Fruit fly (Drosophila melanogaster) whole organism, embryonic: ENCODE results near the gene Hsp67Ba.

Source experiments
- Blimp-1 ChIP-seq: fragments of 200-800 bp; sonication (Bioruptor generic); optimal IDR thresholded peaks from 3 replicates; lab custom pipeline; 2018; ENCODE audit warnings: missing biosample characterization, missing genetic modification characterization, mild to moderate bottlenecking, moderate library complexity, missing genetic modification reagents
- CG1024 ChIP-seq: fragments of 200-800 bp; sonication (Bioruptor generic); IDR thresholded peaks from 2 replicates; pipeline ENCODE4 v1.3.6; 2022; ENCODE audit warnings: missing biosample characterization, missing genetic modification characterization
- CG10431 ChIP-seq: fragments of 200-800 bp; sonication (Bioruptor generic); optimal IDR thresholded peaks from 3 replicates; lab custom pipeline; 2018; ENCODE audit warnings: missing biosample characterization, mild to moderate bottlenecking, missing genetic modification characterization
- CG10979 ChIP-seq: fragments of 200-800 bp; sonication (Bioruptor generic); optimal IDR thresholded peaks from 2 replicates; lab custom pipeline; 2018; ENCODE audit warnings: missing biosample characterization, mild to moderate bottlenecking, missing genetic modification characterization, moderate library complexity
- CG11247 ChIP-seq: fragments of 200-800 bp; sonication (Bioruptor generic); IDR thresholded peaks from 2 replicates; pipeline ENCODE4 v1.3.6; 2022; ENCODE audit warnings: missing biosample characterization, missing genetic modification characterization
- CG11695 ChIP-seq: fragments of 200-800 bp; sonication (Bioruptor generic); IDR thresholded peaks from 3 replicates; pipeline ENCODE4 v1.3.6; 2022; ENCODE audit warnings: missing biosample characterization, missing genetic modification characterization
- CG12071 ChIP-seq: fragments of 200-800 bp; sonication (Bioruptor generic); optimal IDR thresholded peaks from 3 replicates; lab custom pipeline; 2018; ENCODE audit warnings: missing biosample characterization, mild to moderate bottlenecking, missing genetic modification characterization
- CG12391 ChIP-seq: fragments of 200-800 bp; sonication (Bioruptor generic); optimal IDR thresholded peaks from 3 replicates; lab custom pipeline; 2018; ENCODE audit warnings: missing biosample characterization, mild to moderate bottlenecking, missing genetic modification characterization, moderate library complexity
- CG14441 ChIP-seq: fragments of 200-800 bp; sonication (Bioruptor generic); IDR thresholded peaks from 2 replicates; pipeline ENCODE4 v1.3.6; 2022; ENCODE audit warnings: missing biosample characterization, missing genetic modification characterization
- CG1647 ChIP-seq: fragments of 200-800 bp; sonication (Bioruptor generic); optimal IDR thresholded peaks from 3 replicates; lab custom pipeline; 2016; ENCODE audit warnings: missing biosample characterization, missing genetic modification characterization
- CG17359 ChIP-seq: fragments of 200-800 bp; sonication (Bioruptor generic); optimal IDR thresholded peaks from 3 replicates; lab custom pipeline; 2018; ENCODE audit warnings: missing biosample characterization, mild to moderate bottlenecking, missing genetic modification characterization, moderate library complexity
- CG2199 ChIP-seq: fragments of 200-800 bp; sonication (Bioruptor generic); IDR thresholded peaks from 3 replicates; pipeline ENCODE4 v1.3.6; 2022; ENCODE audit warnings: missing biosample characterization, missing genetic modification characterization
- CG30403 ChIP-seq: fragments of 200-800 bp; sonication (Bioruptor generic); optimal IDR thresholded peaks from 3 replicates; lab custom pipeline; 2016; ENCODE audit warnings: missing biosample characterization, missing genetic modification characterization
- CG32532 ChIP-seq: fragments of 200-800 bp; sonication (Bioruptor generic); IDR thresholded peaks from 2 replicates; pipeline ENCODE4 v1.3.6; 2022; ENCODE audit warnings: missing biosample characterization, missing genetic modification characterization
- CG33213 ChIP-seq: fragments of 200-800 bp; sonication (Bioruptor generic); optimal IDR thresholded peaks from 3 replicates; lab custom pipeline; 2016; ENCODE audit warnings: missing biosample characterization, missing genetic modification characterization
- CG8290 ChIP-seq, 3 experiments: fragments of 200-800 bp; sonication (Bioruptor generic); optimal IDR thresholded peaks; 2 replicates each; lab custom pipeline; 2016 to 2019; ENCODE audit warnings: missing biosample characterization in 3 of 3, missing genetic modification characterization in 3 of 3, mild to moderate bottlenecking in 2 of 3, moderate library complexity in 1 of 3
- CG9437 ChIP-seq: fragments of 200-800 bp; sonication (Bioruptor generic); optimal IDR thresholded peaks from 2 replicates; lab custom pipeline; 2018; ENCODE audit warnings: missing biosample characterization, mild to moderate bottlenecking, missing genetic modification characterization
- Camta ChIP-seq: fragments of 200-800 bp; sonication (Bioruptor generic); optimal IDR thresholded peaks from 2 replicates; lab custom pipeline; 2016; ENCODE audit warnings: missing biosample characterization, missing genetic modification characterization
- Chrac-16 ChIP-seq: fragments of 200-800 bp; sonication (Bioruptor generic); optimal IDR thresholded peaks from 3 replicates; lab custom pipeline; 2016; ENCODE audit warnings: missing biosample characterization, missing genetic modification characterization
- Dip3 ChIP-seq: fragments of 200-800 bp; sonication (Bioruptor generic); optimal IDR thresholded peaks from 3 replicates; lab custom pipeline; 2016; ENCODE audit warnings: missing biosample characterization, missing genetic modification characterization
- Doc2 ChIP-seq: fragments of 200-800 bp; sonication (Bioruptor generic); IDR thresholded peaks from 2 replicates; pipeline ENCODE4 v1.3.6; 2022; ENCODE audit warnings: missing biosample characterization, missing genetic modification characterization
- HLH3B ChIP-seq: fragments of 200-800 bp; sonication (Bioruptor generic); IDR thresholded peaks from 2 replicates; pipeline ENCODE4 v1.3.6; 2022; ENCODE audit warnings: missing biosample characterization, missing genetic modification characterization
- Hr51 ChIP-seq, 2 experiments: fragments of 200-800 bp; sonication (Bioruptor generic); optimal IDR thresholded peaks; 2 replicates in 1 of 2; 3 replicates in 1 of 2; lab custom pipeline; 2016 to 2018; ENCODE audit warnings: missing biosample characterization in 2 of 2, missing genetic modification characterization in 2 of 2, mild to moderate bottlenecking in 1 of 2, moderate library complexity in 1 of 2
- Oaz ChIP-seq: fragments of 200-800 bp; sonication (Bioruptor generic); IDR thresholded peaks from 2 replicates; pipeline ENCODE4 v1.3.6; 2022; ENCODE audit warnings: missing biosample characterization, missing genetic modification characterization
- Oli ChIP-seq: fragments of 200-800 bp; sonication (Bioruptor generic); optimal IDR thresholded peaks from 2 replicates; lab custom pipeline; 2018; ENCODE audit warnings: missing biosample characterization, mild to moderate bottlenecking, missing genetic modification characterization, moderate library complexity
- PHDP ChIP-seq: fragments of 200-800 bp; sonication (Bioruptor generic); optimal IDR thresholded peaks from 3 replicates; lab custom pipeline; 2018; ENCODE audit warnings: missing biosample characterization, mild to moderate bottlenecking, missing genetic modification characterization, moderate library complexity
- Scr ChIP-seq: fragments of 200-800 bp; sonication (Bioruptor generic); IDR thresholded peaks from 2 replicates; pipeline ENCODE4 v1.3.6; 2022; ENCODE audit warnings: missing biosample characterization, missing genetic modification characterization; ENCODE audit not compliant: partially characterized antibody
- Sox100B ChIP-seq: fragments of 200-800 bp; sonication (Bioruptor generic); optimal IDR thresholded peaks from 3 replicates; lab custom pipeline; 2018; ENCODE audit warnings: missing biosample characterization, mild to moderate bottlenecking, missing genetic modification characterization
- Sox102F ChIP-seq: fragments of 200-800 bp; sonication (Bioruptor generic); optimal IDR thresholded peaks from 2 replicates; lab custom pipeline; 2018; ENCODE audit warnings: missing biosample characterization, mild to moderate bottlenecking, missing genetic modification characterization, moderate library complexity
- Vsx1 ChIP-seq: fragments of 200-800 bp; sonication (Bioruptor generic); optimal IDR thresholded peaks from 2 replicates; lab custom pipeline; 2017; ENCODE audit warnings: missing biosample characterization, mild to moderate bottlenecking, missing genetic modification characterization, missing genetic modification reagents
- Xrp1 ChIP-seq: fragments of 200-800 bp; sonication (Bioruptor generic); IDR thresholded peaks from 2 replicates; pipeline ENCODE4 v1.3.6; 2022; ENCODE audit warnings: missing biosample characterization, missing genetic modification characterization
- az2 ChIP-seq: fragments of 200-800 bp; sonication (Bioruptor generic); optimal IDR thresholded peaks from 3 replicates; lab custom pipeline; 2016; ENCODE audit warnings: missing biosample characterization, missing genetic modification characterization
- bab2 ChIP-seq: fragments of 200-800 bp; sonication (Bioruptor generic); optimal IDR thresholded peaks from 2 replicates; lab custom pipeline; 2016; ENCODE audit warnings: missing biosample characterization, missing genetic modification characterization
- dmrt99B ChIP-seq: fragments of 200-800 bp; sonication (Bioruptor generic); optimal IDR thresholded peaks from 2 replicates; lab custom pipeline; 2018; ENCODE audit warnings: missing biosample characterization, mild to moderate bottlenecking, missing genetic modification characterization, moderate library complexity
- gt ChIP-seq: fragments of 200-800 bp; sonication (Bioruptor generic); IDR thresholded peaks from 2 replicates; pipeline ENCODE4 v1.3.6; 2022; ENCODE audit warnings: missing biosample characterization, missing genetic modification characterization
- h ChIP-seq: fragments of >200 bp; optimal IDR thresholded peaks from 2 replicates; lab custom pipeline; 2017
- lab ChIP-seq: fragments of 200-800 bp; sonication (Bioruptor generic); optimal IDR thresholded peaks from 3 replicates; lab custom pipeline; 2017; ENCODE audit warnings: missing biosample characterization, missing genetic modification characterization, mild to moderate bottlenecking, moderate library complexity, missing genetic modification reagents
- lmd ChIP-seq: fragments of 200-800 bp; sonication (Bioruptor generic); IDR thresholded peaks from 2 replicates; pipeline ENCODE4 v1.3.6; 2022; ENCODE audit warnings: missing biosample characterization, missing genetic modification characterization
- nmo ChIP-seq: fragments of 200-800 bp; sonication (Bioruptor generic); optimal IDR thresholded peaks from 2 replicates; lab custom pipeline; 2018; ENCODE audit warnings: missing biosample characterization, mild to moderate bottlenecking, missing genetic modification characterization, moderate library complexity
- salm ChIP-seq: fragments of 200-800 bp; sonication (Bioruptor generic); optimal IDR thresholded peaks from 2 replicates; lab custom pipeline; 2018; ENCODE audit warnings: missing biosample characterization, mild to moderate bottlenecking, missing genetic modification characterization
- sens ChIP-seq: fragments of 200-800 bp; sonication (Bioruptor generic); peaks from one replicate; lab custom pipeline; 2016; ENCODE audit warnings: missing biosample characterization, missing genetic modification characterization
- slou ChIP-seq: fragments of 200-800 bp; sonication (Bioruptor generic); optimal IDR thresholded peaks from 3 replicates; lab custom pipeline; 2016; ENCODE audit warnings: missing biosample characterization, missing genetic modification characterization
- sr ChIP-seq: fragments of 200-800 bp; sonication (Bioruptor generic); IDR thresholded peaks from 3 replicates; pipeline ENCODE4 v1.3.6; 2022; ENCODE audit warnings: missing biosample characterization, missing genetic modification characterization
- ssp ChIP-seq: fragments of 200-800 bp; sonication (Bioruptor generic); IDR thresholded peaks from 2 replicates; pipeline ENCODE4 v1.3.6; 2022; ENCODE audit warnings: missing biosample characterization, missing genetic modification characterization
- stc ChIP-seq: fragments of 200-800 bp; sonication (Bioruptor generic); IDR thresholded peaks from 2 replicates; pipeline ENCODE4 v1.3.6; 2022; ENCODE audit warnings: missing biosample characterization, missing genetic modification characterization
- tin ChIP-seq: fragments of 200-800 bp; sonication (Bioruptor generic); optimal IDR thresholded peaks from 3 replicates; lab custom pipeline; 2016; ENCODE audit warnings: missing biosample characterization, missing genetic modification characterization
- vfl ChIP-seq: fragments of 200-800 bp; sonication (Bioruptor generic); optimal IDR thresholded peaks from 2 replicates; lab custom pipeline; 2016; ENCODE audit warnings: missing biosample characterization, missing genetic modification characterization
- zen2 ChIP-seq: fragments of 200-800 bp; sonication (Bioruptor generic); IDR thresholded peaks from 3 replicates; pipeline ENCODE4 v1.3.6; 2022; ENCODE audit warnings: missing biosample characterization, missing genetic modification characterization; ENCODE audit not compliant: partially characterized antibody

The Hsp67Ba gene

DNA sequence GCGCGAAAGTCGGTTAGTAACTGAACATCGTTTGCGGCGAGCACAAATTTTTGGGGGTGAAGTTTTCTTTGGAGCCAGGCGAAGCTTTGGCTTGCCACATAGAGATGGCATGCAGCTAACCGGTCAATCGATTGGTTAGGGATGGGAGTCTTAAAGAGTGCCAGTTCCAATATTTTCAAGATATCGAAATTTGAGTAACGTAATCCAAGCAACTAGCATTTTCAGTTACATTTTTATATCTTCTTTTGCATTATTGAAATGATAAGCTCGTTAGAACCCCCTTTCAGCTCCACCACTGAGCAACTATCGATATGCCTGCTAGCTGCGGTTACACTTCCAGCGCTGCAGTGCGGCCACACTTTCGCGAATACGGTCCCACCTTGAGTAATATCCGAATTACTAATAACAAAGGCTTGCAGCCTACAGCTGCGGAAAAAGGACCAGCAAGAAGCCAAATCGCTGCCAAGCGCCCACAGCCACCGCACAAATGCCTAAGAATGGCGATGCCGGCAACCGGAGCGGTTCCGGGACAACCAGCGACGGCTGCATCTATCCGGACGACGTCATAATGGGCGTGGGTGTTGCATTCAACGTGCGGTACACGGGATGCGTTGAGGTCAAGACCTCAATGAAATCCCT, 47.4 kb upstream of the Hsp67Ba start, which contains the start of the genes Atat and Shc (continued):
- peak; percentile 77; the same call in 2 of the 3 replicates for TF ChIP-seq zen2 (GFP tag; lab: Robert Waterston, UW)
- TF ChIP-seq CG1024 (GFP tag; lab: Robert Waterston, UW): peak; percentile 96
- TF ChIP-seq CG8290 (GFP tag; optimal IDR thresholded peaks at IDR 0.05; lab: Kevin White, UChicago): peak; percentile 99
- TF ChIP-seq CG8290 (tag; optimal IDR thresholded peaks at IDR 0.05; lab: Kevin White, UChicago): peak; percentile 98 to 100
- TF ChIP-seq stc (GFP tag; lab: Robert Waterston, UW): peak; percentile 98
- TF ChIP-seq gt: peak; percentile 99
- TF ChIP-seq tin (GFP tag; lab: Kevin White, UChicago): peak; percentile 100
- peak; percentile 86 for TF ChIP-seq CG10431 (GFP tag; lab: Kevin White, UChicago)
- peak; percentile 100 for TF ChIP-seq CG14441 (GFP tag; lab: Robert Waterston, UW)
- peak; percentile 96 for TF ChIP-seq Blimp-1 (GFP tag; lab: Kevin White, UChicago)
- peak; percentile 99 for TF ChIP-seq Camta (GFP tag; lab: Kevin White, UChicago)
- TF ChIP-seq ssp: peak; percentile 97
- TF ChIP-seq Scr: peak; percentile 93
- TF ChIP-seq CG2199 (GFP tag; lab: Robert Waterston, UW): peak; percentile 99

DNA sequence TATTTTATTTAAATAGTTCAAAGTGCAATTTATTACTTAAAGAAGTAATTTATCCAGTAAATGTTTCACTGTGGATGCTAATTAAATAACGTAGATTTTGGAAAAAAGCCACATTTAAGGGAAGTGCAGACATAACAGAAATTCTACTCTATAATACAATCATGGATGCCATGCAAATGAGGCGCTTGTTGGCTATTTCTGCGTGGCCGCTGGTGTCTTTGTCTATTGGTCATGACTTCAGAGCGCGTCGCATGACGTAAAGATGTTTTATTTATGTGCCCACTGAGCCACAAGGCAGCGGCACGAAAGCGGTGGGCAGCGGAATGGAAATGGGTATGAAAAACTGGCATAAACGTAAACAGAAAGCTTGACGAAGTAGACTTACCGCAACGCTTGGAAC, 46.5 kb upstream of the Hsp67Ba start:
- TF ChIP-seq CG12071 (no peak), lab (peak; percentile 40), CG33213 (GFP tag; lab: Kevin White, UChicago) (no peak), lmd (peak; percentile 18; the same call in 1 of the 2 replicates), Dip3 (GFP tag; lab: Kevin White, UChicago) (no peak), bab2 (GFP tag; lab: Kevin White, UChicago) (no peak), salm (tag; lab: Kevin White, UChicago) (no peak), CG30403 (peak; percentile 29), CG32532 (GFP tag; lab: Robert Waterston, UW) (peak; percentile 16; the same call in 1 of the 2 replicates), vfl (peak; percentile 12), Sox100B (GFP tag; lab: Kevin White, UChicago) (peak; percentile 42), HLH3B (GFP tag; lab: Robert Waterston, UW) (no peak), CG8290 (GFP tag; optimal IDR thresholded peaks at IDR 0.05; lab: Kevin White, UChicago) (no peak), CG8290 (tag; optimal IDR thresholded peaks at IDR 0.05; lab: Kevin White, UChicago) (no peak), CG9437 (GFP tag; lab: Kevin White, UChicago) (peak; percentile 81), PHDP (tag; lab: Kevin White, UChicago) (peak; percentile 10), CG17359 (tag; lab: Kevin White, UChicago) (peak; percentile 35), dmrt99B (tag; lab: Kevin White, UChicago) (peak; percentile 26), Vsx1 (peak; percentile 37), sens (GFP tag; lab: Kevin White, UChicago) (peak; percentile 61), Oaz (GFP tag; lab: Robert Waterston, UW) (no peak), nmo (GFP tag; lab: Kevin White, UChicago) (peak; percentile 16), az2 (GFP tag; lab: Kevin White, UChicago) (no peak), CG12391 (tag; lab: Kevin White, UChicago) (no peak), Sox102F (peak; percentile 32), CG11695 (peak; percentile 24; the same call in 1 of the 3 replicates), slou (GFP tag; lab: Kevin White, UChicago) (no peak), CG11247 (no peak), sr (GFP tag; lab: Robert Waterston, UW) (peak; percentile 19; the same call in 1 of the 3 replicates), Oli (tag; lab: Kevin White, UChicago) (peak; percentile 21), Xrp1 (peak; percentile 14; the same call in 1 of the 2 replicates), Chrac-16 (GFP tag; lab: Kevin White, UChicago) (no peak), Doc2 (GFP tag; lab: Robert Waterston, UW) (no peak), h (lab: Kevin White, UChicago) (no peak), Hr51 (GFP tag; optimal IDR thresholded peaks at IDR 0.05; lab: Kevin White, UChicago) (peak in 1 of 2 experiments; percentile 40), CG10979 (tag; lab: Kevin White, UChicago) (peak; percentile 12), CG1647 (GFP tag; lab: Kevin White, UChicago) (no peak)
